Fruit fly (Drosophila melanogaster): ENCODE results near the gene daed.

The daed gene

DNA sequence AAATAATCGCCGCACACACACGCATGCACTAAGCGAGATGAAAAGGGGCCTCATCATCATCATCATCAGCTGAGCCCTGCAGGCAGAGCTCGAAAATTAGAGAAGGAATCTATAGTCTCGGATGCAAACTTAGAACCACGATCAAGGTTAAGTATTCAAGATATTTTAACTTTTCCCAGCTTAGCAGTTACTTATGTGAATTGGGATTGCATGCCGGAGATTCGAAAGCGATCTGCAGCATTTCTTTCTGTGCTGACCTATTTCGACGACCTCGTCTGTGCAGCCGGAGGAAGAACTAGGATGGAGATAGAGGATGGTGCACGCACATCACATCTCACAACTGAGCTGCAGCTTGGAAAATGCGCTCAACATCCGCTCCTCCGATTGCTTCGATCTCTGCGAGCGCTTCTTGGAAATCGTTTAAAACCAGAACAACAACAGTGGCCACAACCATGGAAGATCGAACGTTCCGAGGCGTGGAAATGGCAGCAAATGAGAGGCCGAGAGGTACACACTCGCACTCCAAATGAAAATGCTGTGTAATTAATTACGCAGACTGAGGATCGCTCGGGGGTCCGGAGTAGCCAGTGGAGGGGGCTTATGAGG lies 33.3 kb downstream of the daed start (continued):
- TF ChIP-seq Hey (tag; optimal IDR thresholded peaks at IDR 0.05) (no peak), slbo (GFP tag; IDR thresholded peaks at IDR 0.05) (no peak), dysf (GFP tag; IDR thresholded peaks at IDR 0.05) (no peak; the same call in 2 of the 3 replicates), z (GFP tag; IDR thresholded peaks at IDR 0.05) (no peak), HHEX (GFP tag; optimal IDR thresholded peaks at IDR 0.05) (no peak), scrt (GFP tag; optimal IDR thresholded peaks at IDR 0.05) (no peak), CG3847 (GFP tag; IDR thresholded peaks at IDR 0.05) (0 out of 2 replicates have a peak, but pooled peaks have one; percentile 12), Optix (GFP tag; IDR thresholded peaks at IDR 0.05) (peak; percentile 72; the same call in 2 of the 3 replicates), CG14667 (GFP tag; IDR thresholded peaks at IDR 0.05) (peak; percentile 60), CG10147 (GFP tag; optimal IDR thresholded peaks at IDR 0.05) (no peak), CG6254 (GFP tag; optimal IDR thresholded peaks at IDR 0.05) (peak; percentile 74), eve (GFP tag; optimal IDR thresholded peaks at IDR 0.05) (peak in 1 of 2 experiments; percentile 59), CG33213 (GFP tag; optimal IDR thresholded peaks at IDR 0.05) (peak; percentile 39), Taf1 (GFP tag; IDR thresholded peaks at IDR 0.05) (no peak), CG11695 (GFP tag; IDR thresholded peaks at IDR 0.05) (peak; percentile 56; the same call in 2 of the 3 replicates), HLH3B (GFP tag; IDR thresholded peaks at IDR 0.05) (no peak; the same call in 1 of the 2 replicates), Hr78 (GFP tag; optimal IDR thresholded peaks at IDR 0.05) (no peak), chm (GFP tag; IDR thresholded peaks at IDR 0.05) (peak; percentile 81; the same call in 1 of the 2 replicates), CG15011 (GFP tag; optimal IDR thresholded peaks at IDR 0.05) (no peak), Hand (GFP tag; optimal IDR thresholded peaks at IDR 0.05) (no peak), GATAe (GFP tag; conservative IDR thresholded peaks at IDR 0.05) (no peak), br (optimal IDR thresholded peaks at IDR 0.05) (no peak), D19B (GFP tag; optimal IDR thresholded peaks at IDR 0.05) (no peak), Nf-YB (GFP tag; optimal IDR thresholded peaks at IDR 0.05) (peak; percentile 45), Med (GFP tag) (peak; percentile 85), hkb (optimal IDR thresholded peaks at IDR 0.05) (no peak), hkb (GFP tag; IDR thresholded peaks at IDR 0.05) (peak; percentile 62; the same call in 1 of the 2 replicates), Hr39 (optimal IDR thresholded peaks at IDR 0.05) (no peak), CG8089 (GFP tag; optimal IDR thresholded peaks at IDR 0.05) (peak; percentile 70), dm (GFP tag; optimal IDR thresholded peaks at IDR 0.05) (peak; percentile 19), Hmr (GFP tag; optimal IDR thresholded peaks at IDR 0.05) (no peak), ara (GFP tag; IDR thresholded peaks at IDR 0.05) (peak; percentile 91), CG34224 (GFP tag; IDR thresholded peaks at IDR 0.05; ENCODE audit: partially characterized antibody) (no peak), CG16813 (GFP tag; IDR thresholded peaks at IDR 0.05; ENCODE audit: partially characterized antibody) (no peak), lola (GFP tag; optimal IDR thresholded peaks at IDR 0.05) (peak in 1 of 3 experiments; percentile 92), Dek (tag; optimal IDR thresholded peaks at IDR 0.05) (no peak), gce (GFP tag; IDR thresholded peaks at IDR 0.05) (no peak), Nf-YA (GFP tag; IDR thresholded peaks at IDR 0.05) (0 out of 2 replicates have a peak, but pooled peaks have one; percentile 26), fd96Cb (tag; optimal IDR thresholded peaks at IDR 0.05) (peak; percentile 71), pros (GFP tag; optimal IDR thresholded peaks at IDR 0.05) (no peak), caup (GFP tag; optimal IDR thresholded peaks at IDR 0.05; ENCODE audit: severe bottlenecking) (no peak), Dfd (GFP tag; optimal IDR thresholded peaks at IDR 0.05) (no peak), CG8478 (optimal IDR thresholded peaks at IDR 0.05) (no peak), CG42726 (GFP tag; IDR thresholded peaks at IDR 0.05; ENCODE audit: partially characterized antibody) (no peak), Tbp (GFP tag; optimal IDR thresholded peaks at IDR 0.05) (no peak), CrebB (tag; optimal IDR thresholded peaks at IDR 0.05) (no peak), CG1647 (GFP tag; optimal IDR thresholded peaks at IDR 0.05) (peak; percentile 27), CG3065 (GFP tag; optimal IDR thresholded peaks at IDR 0.05) (peak; percentile 39), Antp (GFP tag; optimal IDR thresholded peaks at IDR 0.05) (peak; percentile 66), Gug (GFP tag; IDR thresholded peaks at IDR 0.05) (peak; percentile 63; the same call in 2 of the 4 replicates), CG15696 (tag; optimal IDR thresholded peaks at IDR 0.05) (peak; percentile 96)
